Worm (Caenorhabditis elegans) whole organism, L1 larva: Measurements from ENCODE around the gene ztf-7.

ENCODE experiments used
- C34B4.2 ChIP-seq: sonication (generic microtip); optimal IDR thresholded peaks from 2 replicates; lab custom pipeline; 2017; ENCODE audit warnings: mild to moderate bottlenecking, missing genetic modification characterization, missing compliant biosample characterization
- alr-1 ChIP-seq: fragments of 200-800 bp; sonication (Bioruptor generic); optimal IDR thresholded peaks from 2 replicates; lab custom pipeline; 2018; ENCODE audit warnings: borderline replicate concordance, mild to moderate bottlenecking, missing genetic modification characterization, missing compliant biosample characterization
- ceh-63 ChIP-seq: fragments of 200-800 bp; sonication (Bioruptor generic); optimal IDR thresholded peaks from 2 replicates; lab custom pipeline; 2018; ENCODE audit warnings: mild to moderate bottlenecking, missing genetic modification characterization, missing compliant biosample characterization
- ceh-82 ChIP-seq, 3 experiments: fragments of 150-350 bp in 1 of 3; sonication (generic microtip) in 2 of 3; optimal IDR thresholded peaks; 2 replicates each; lab custom pipeline; 2014 to 2017; ENCODE audit warnings: missing biosample characterization in 3 of 3, missing genetic modification characterization in 3 of 3
- ces-1 ChIP-seq: fragments of 150-350 bp; optimal IDR thresholded peaks from 2 replicates; lab custom pipeline; 2014; ENCODE audit warnings: missing biosample characterization, missing genetic modification reagents, missing genetic modification characterization
- efl-1 ChIP-seq, 4 experiments: fragments of 150-350 bp; optimal IDR thresholded peaks in 3 of 4; peaks in 1 of 4; 1 replicate in 1 of 4; 2 replicates in 3 of 4; lab custom pipeline; 2014; ENCODE audit warnings: missing biosample characterization in 2 of 4, missing genetic modification characterization in 2 of 4, missing genetic modification reagents in 2 of 4
- efl-3 ChIP-seq: fragments of 200-800 bp; sonication (Bioruptor generic); optimal IDR thresholded peaks from 2 replicates; lab custom pipeline; 2018; ENCODE audit warnings: mild to moderate bottlenecking, missing genetic modification characterization, missing compliant biosample characterization
- fkh-10 ChIP-seq: sonication (generic microtip); optimal IDR thresholded peaks from 2 replicates; lab custom pipeline; 2017; ENCODE audit warnings: missing biosample characterization, missing genetic modification reagents, missing genetic modification characterization
- fkh-4 ChIP-seq: sonication (generic microtip); optimal IDR thresholded peaks from 2 replicates; lab custom pipeline; 2016; ENCODE audit warnings: missing compliant biosample characterization, missing genetic modification characterization, borderline replicate concordance
- fkh-8 ChIP-seq: sonication (generic microtip); optimal IDR thresholded peaks from 2 replicates; lab custom pipeline; 2016; ENCODE audit warnings: mild to moderate bottlenecking, missing genetic modification characterization, missing compliant biosample characterization
- grh-1 ChIP-seq: fragments of 200-800 bp; sonication (Bioruptor generic); IDR thresholded peaks from 2 replicates; pipeline ENCODE4 v1.3.6; 2022; ENCODE audit warnings: missing genetic modification reagents, missing genetic modification characterization, missing compliant biosample characterization
- hlh-17 ChIP-seq: fragments of 200-800 bp; sonication (Bioruptor generic); optimal IDR thresholded peaks from 2 replicates; lab custom pipeline; 2018; ENCODE audit warnings: missing genetic modification characterization, mild to moderate bottlenecking, missing compliant biosample characterization, moderate library complexity, borderline replicate concordance
- hpl-2 ChIP-seq: fragments of 150-350 bp; optimal IDR thresholded peaks from 2 replicates; lab custom pipeline; 2014; ENCODE audit warnings: missing biosample characterization, missing genetic modification reagents, missing genetic modification characterization
- isw-1 ChIP-seq: fragments of 200-800 bp; sonication (Bioruptor generic); IDR thresholded peaks from 2 replicates; pipeline ENCODE4 v1.3.6; 2022; ENCODE audit warnings: missing genetic modification characterization, missing compliant biosample characterization
- lin-14 ChIP-seq: fragments of 200-800 bp; sonication (Bioruptor generic); optimal IDR thresholded peaks from 2 replicates; lab custom pipeline; 2018; ENCODE audit warnings: mild to moderate bottlenecking, missing genetic modification characterization, moderate library complexity, missing compliant biosample characterization
- lsy-2 ChIP-seq, 2 experiments: fragments of 150-350 bp; optimal IDR thresholded peaks; 2 replicates each; lab custom pipeline; 2014; ENCODE audit warnings: missing biosample characterization in 2 of 2, missing genetic modification characterization in 2 of 2
- mab-9 ChIP-seq: fragments of 200-800 bp; sonication (Bioruptor generic); IDR thresholded peaks from 2 replicates; pipeline ENCODE4 v1.3.6; 2022; ENCODE audit warnings: missing genetic modification reagents, missing genetic modification characterization, missing compliant biosample characterization
- mef-2 ChIP-seq: fragments of 150-350 bp; optimal IDR thresholded peaks from 2 replicates; lab custom pipeline; 2014; ENCODE audit warnings: missing biosample characterization, missing genetic modification characterization
- nhr-12 ChIP-seq: sonication (generic microtip); optimal IDR thresholded peaks from 2 replicates; lab custom pipeline; 2017; ENCODE audit warnings: missing biosample characterization, missing genetic modification characterization
- nhr-19 ChIP-seq: fragments of 200-800 bp; sonication (Bioruptor generic); conservative IDR thresholded peaks from 2 replicates; pipeline ENCODE4 v1.3.6; 2022; ENCODE audit warnings: missing genetic modification characterization, missing compliant biosample characterization
- nhr-20 ChIP-seq: sonication (generic microtip); optimal IDR thresholded peaks from 2 replicates; lab custom pipeline; 2016; ENCODE audit warnings: mild to moderate bottlenecking, missing genetic modification characterization, missing compliant biosample characterization
- nhr-237 ChIP-seq: fragments of 150-350 bp; optimal IDR thresholded peaks from 2 replicates; lab custom pipeline; 2014; ENCODE audit warnings: missing biosample characterization, missing genetic modification characterization
- nhr-28 ChIP-seq: fragments of 150-350 bp; optimal IDR thresholded peaks from 2 replicates; lab custom pipeline; 2014; ENCODE audit warnings: missing biosample characterization, missing genetic modification characterization
- nhr-47 ChIP-seq: sonication (generic microtip); optimal IDR thresholded peaks from 2 replicates; lab custom pipeline; 2016; ENCODE audit warnings: mild to moderate bottlenecking, missing genetic modification characterization, moderate library complexity, missing compliant biosample characterization
- nhr-71 ChIP-seq: sonication (generic microtip); optimal IDR thresholded peaks from 2 replicates; lab custom pipeline; 2016; ENCODE audit warnings: mild to moderate bottlenecking, missing genetic modification characterization, moderate library complexity, missing compliant biosample characterization
- nhr-76 ChIP-seq: sonication (generic microtip); optimal IDR thresholded peaks from 2 replicates; lab custom pipeline; 2017; ENCODE audit warnings: missing biosample characterization, missing genetic modification characterization
- nhr-84 ChIP-seq: sonication (generic microtip); optimal IDR thresholded peaks from 2 replicates; lab custom pipeline; 2017; ENCODE audit warnings: missing biosample characterization, missing genetic modification characterization
- nhr-90 ChIP-seq: sonication (generic microtip); optimal IDR thresholded peaks from 2 replicates; lab custom pipeline; 2016; ENCODE audit warnings: mild to moderate bottlenecking, missing genetic modification characterization, missing compliant biosample characterization; ENCODE audit not compliant: poor library complexity
- pag-3 ChIP-seq: sonication (generic microtip); optimal IDR thresholded peaks from 2 replicates; lab custom pipeline; 2017; ENCODE audit warnings: missing genetic modification characterization, mild to moderate bottlenecking, missing compliant biosample characterization, antibody characterized with exemption, borderline replicate concordance; ENCODE audit not compliant: insufficient read depth
- rnt-1 ChIP-seq: sonication (generic microtip); optimal IDR thresholded peaks from 2 replicates; lab custom pipeline; 2016; ENCODE audit warnings: mild to moderate bottlenecking, missing genetic modification characterization, moderate library complexity, missing compliant biosample characterization
- skn-1 ChIP-seq: fragments of 150-350 bp; optimal IDR thresholded peaks from 2 replicates; lab custom pipeline; 2014; ENCODE audit warnings: missing biosample characterization, missing genetic modification characterization
- snu-23 ChIP-seq: sonication (generic microtip); optimal IDR thresholded peaks from 2 replicates; lab custom pipeline; 2016; ENCODE audit warnings: missing genetic modification characterization, missing compliant biosample characterization
- sup-37 ChIP-seq: fragments of 200-800 bp; sonication (Bioruptor generic); optimal IDR thresholded peaks from 2 replicates; lab custom pipeline; 2018; ENCODE audit warnings: mild to moderate bottlenecking, missing genetic modification characterization, missing compliant biosample characterization
- swsn-7 ChIP-seq: sonication (generic microtip); optimal IDR thresholded peaks from 2 replicates; lab custom pipeline; 2016; ENCODE audit warnings: missing genetic modification characterization, missing compliant biosample characterization
- tbx-2 ChIP-seq: sonication (generic microtip); optimal IDR thresholded peaks from 2 replicates; lab custom pipeline; 2016; ENCODE audit warnings: missing genetic modification characterization, missing compliant biosample characterization
- unc-30 ChIP-seq: sonication (generic microtip); optimal IDR thresholded peaks from 2 replicates; lab custom pipeline; 2017; ENCODE audit warnings: missing biosample characterization, missing genetic modification characterization
- zag-1 ChIP-seq: fragments of 150-350 bp; optimal IDR thresholded peaks from 2 replicates; lab custom pipeline; 2014; ENCODE audit warnings: missing biosample characterization, missing genetic modification characterization

ztf-7 gene

DNA sequence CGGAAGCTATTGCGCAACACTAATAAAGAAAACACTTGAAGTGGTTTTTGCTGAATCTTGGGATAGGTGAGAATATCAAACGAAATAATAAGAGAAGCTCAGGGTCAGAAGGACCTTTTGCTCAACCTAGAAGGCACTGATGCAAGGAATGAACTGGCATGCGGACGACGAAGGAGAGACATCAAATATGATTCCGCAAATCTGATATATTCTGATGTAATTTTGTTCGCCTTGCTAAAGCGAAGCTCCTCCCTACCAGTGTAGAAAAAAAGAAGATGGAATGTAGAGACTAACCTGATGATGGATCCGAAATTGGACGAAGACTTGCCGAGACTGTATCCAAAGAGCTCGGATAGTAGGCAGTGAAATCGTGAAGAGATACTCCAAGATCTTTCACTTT is 21.6 kb downstream of the ztf-7 start:
- TF ChIP-seq fkh-10 (GFP tag; lab: Kevin White, UChicago) (peak; percentile 34), nhr-90 (no peak), efl-1 (optimal IDR thresholded peaks at IDR 0.05; lab: Kevin White, UChicago) (no peak), efl-1 (GFP tag; optimal IDR thresholded peaks at IDR 0.05 in 1 of 2; lab: Kevin White, UChicago) (peak in 1 of 2 experiments; percentile 58), lin-14 (GFP tag; lab: Kevin White, UChicago) (peak; percentile 22), ces-1 (GFP tag; lab: Kevin White, UChicago) (peak; percentile 97)

- TF ChIP-seq isw-1 (GFP tag; lab: Robert Waterston, UW) (no peak), hlh-17 (GFP tag; lab: Kevin White, UChicago) (no peak), lsy-2 (tag; optimal IDR thresholded peaks at IDR 0.05; lab: Kevin White, UChicago) (peak; percentile 48 to 85), nhr-84 (tag; lab: Kevin White, UChicago) (no peak), fkh-10 (GFP tag; lab: Kevin White, UChicago) (peak; percentile 98), lin-14 (GFP tag; lab: Kevin White, UChicago) (peak; percentile 88), ces-1 (GFP tag; lab: Kevin White, UChicago) (peak; percentile 100), pag-3 (tag; lab: Kevin White, UChicago) (no peak), nhr-71 (peak; percentile 42), skn-1 (no peak), ceh-63 (GFP tag; lab: Kevin White, UChicago) (no peak), efl-1 (optimal IDR thresholded peaks at IDR 0.05; lab: Kevin White, UChicago) (peak in 1 of 2 experiments; percentile 8), efl-1 (GFP tag; optimal IDR thresholded peaks at IDR 0.05 in 1 of 2; lab: Kevin White, UChicago) (no peak), nhr-237 (tag; lab: Kevin White, UChicago) (no peak), nhr-47 (tag; lab: Kevin White, UChicago) (peak; percentile 30), nhr-12 (tag; lab: Kevin White, UChicago) (no peak), zag-1 (tag; lab: Kevin White, UChicago) (no peak), ceh-82 (tag; optimal IDR thresholded peaks at IDR 0.05; lab: Kevin White, UChicago) (no peak), grh-1 (no peak), snu-23 (GFP tag; lab: Kevin White, UChicago) (no peak), nhr-76 (no peak), mef-2 (tag; lab: Kevin White, UChicago) (no peak), swsn-7 (tag; lab: Kevin White, UChicago) (peak; percentile 15), tbx-2 (tag; lab: Kevin White, UChicago) (peak; percentile 17), hpl-2 (no peak), C34B4.2 (no peak), sup-37 (GFP tag; lab: Kevin White, UChicago) (no peak), unc-30 (tag; lab: Kevin White, UChicago) (no peak), alr-1 (no peak)
Measured at ce11 chrV:9765622-9766021, 23.9 kb downstream of the ztf-7 start.

DNA sequence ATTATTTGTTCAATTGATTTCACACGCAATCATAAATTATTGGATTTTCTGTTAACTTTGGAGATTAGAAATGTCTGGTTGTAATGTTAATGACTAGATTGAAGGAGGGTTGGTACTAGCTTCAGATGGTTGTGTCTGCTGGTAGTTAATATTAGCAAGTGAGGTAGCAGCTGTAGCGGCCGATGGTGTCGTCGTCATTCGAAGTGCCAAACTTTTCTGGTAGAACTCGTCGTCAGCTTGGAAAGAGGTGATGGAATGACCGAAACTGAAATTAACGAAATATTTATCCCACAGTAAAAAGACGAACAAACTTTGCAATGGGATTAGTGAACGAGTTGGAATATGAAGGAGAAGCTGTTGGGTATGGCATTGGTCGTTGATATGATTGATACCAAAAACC is 25.0 kb downstream of the ztf-7 start:
- no peak for TF ChIP-seq efl-1 (optimal IDR thresholded peaks at IDR 0.05; lab: Kevin White, UChicago)
- TF ChIP-seq efl-1 (GFP tag; optimal IDR thresholded peaks at IDR 0.05 in 1 of 2; lab: Kevin White, UChicago): peak in 1 of 2 experiments; percentile 30
- TF ChIP-seq mef-2 (tag; lab: Kevin White, UChicago): no peak

DNA sequence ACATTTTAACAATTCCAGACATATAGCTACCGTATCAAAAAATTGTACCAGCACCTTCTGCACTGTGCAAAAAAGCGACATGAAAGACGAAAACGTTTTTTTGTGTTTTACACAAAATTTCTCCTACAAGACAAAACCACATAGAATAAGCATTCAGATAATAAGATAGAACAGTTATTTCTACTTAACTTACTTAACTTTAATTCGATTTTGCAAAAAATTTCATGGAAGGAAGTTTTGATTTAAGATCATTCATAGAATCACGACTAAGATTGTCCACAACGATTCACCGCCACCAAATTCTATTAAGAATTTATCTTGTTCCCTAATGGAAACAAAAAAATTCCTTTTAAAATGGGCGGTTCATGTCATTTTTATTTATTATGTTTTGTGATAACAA is 25.7 kb downstream of the ztf-7 start:
- TF ChIP-seq nhr-28 (tag; lab: Kevin White, UChicago) (no peak), rnt-1 (no peak), fkh-4 (no peak), nhr-20 (tag; lab: Kevin White, UChicago) (no peak), nhr-19 (GFP tag; lab: Robert Waterston, UW) (no peak), fkh-8 (tag; lab: Kevin White, UChicago) (no peak), efl-3 (GFP tag; lab: Kevin White, UChicago) (no peak), mab-9 (no peak)
